Worm (Caenorhabditis elegans): ENCODE results near the gene ins-7.
A peak's percentile ranks its signal among the peaks of the same experiment; 100 is the strongest.

ins-7 gene

DNA sequence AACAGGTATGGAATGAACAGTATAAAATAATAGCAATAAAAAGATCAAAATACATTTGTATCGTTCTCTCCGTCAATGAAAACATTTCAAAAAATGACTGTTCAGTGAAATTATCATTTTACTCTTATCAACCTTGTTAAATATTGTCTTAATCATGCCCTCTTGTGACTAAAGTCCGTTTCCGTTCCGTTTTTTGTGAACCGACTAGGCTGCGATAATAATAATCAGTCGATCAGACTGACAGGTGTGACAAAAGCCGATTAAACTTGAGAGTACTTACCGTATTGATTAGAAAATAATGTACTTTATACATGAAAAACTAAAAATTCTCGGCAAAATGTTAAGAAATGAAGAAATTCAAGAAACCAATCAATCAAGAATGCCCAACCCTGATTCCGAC is at the start of gene ins-7:
TSS of gene ins-7 (minus strand) at position 332 of the 400 bp plus-strand sequence.
- TF ChIP-seq egrh-3 (GFP tag; IDR thresholded peaks at IDR 0.05) (no peak), ztf-22 (GFP tag; optimal IDR thresholded peaks at IDR 0.05) (peak; percentile 48), unc-62 (GFP tag; optimal IDR thresholded peaks at IDR 0.05) (peak; percentile 70), cebp-1 (GFP tag; IDR thresholded peaks at IDR 0.05) (no peak), cebp-1 (tag; optimal IDR thresholded peaks at IDR 0.05) (no peak), ets-4 (GFP tag; optimal IDR thresholded peaks at IDR 0.05) (peak; percentile 82), pbrm-1 (GFP tag; IDR thresholded peaks at IDR 0.05) (no peak), F55B11.4 (tag; optimal IDR thresholded peaks at IDR 0.05; ENCODE audit: borderline replicate concordance, insufficient read depth) (no peak), nhr-80 (tag; optimal IDR thresholded peaks at IDR 0.05) (peak; percentile 86), xnd-1 (tag; optimal IDR thresholded peaks at IDR 0.05) (no peak), madf-3 (GFP tag; IDR thresholded peaks at IDR 0.05) (no peak), lsy-27 (tag; optimal IDR thresholded peaks at IDR 0.05; ENCODE audit: borderline replicate concordance, insufficient read depth) (no peak), C17E4.6 (GFP tag; IDR thresholded peaks at IDR 0.05) (no peak)

DNA sequence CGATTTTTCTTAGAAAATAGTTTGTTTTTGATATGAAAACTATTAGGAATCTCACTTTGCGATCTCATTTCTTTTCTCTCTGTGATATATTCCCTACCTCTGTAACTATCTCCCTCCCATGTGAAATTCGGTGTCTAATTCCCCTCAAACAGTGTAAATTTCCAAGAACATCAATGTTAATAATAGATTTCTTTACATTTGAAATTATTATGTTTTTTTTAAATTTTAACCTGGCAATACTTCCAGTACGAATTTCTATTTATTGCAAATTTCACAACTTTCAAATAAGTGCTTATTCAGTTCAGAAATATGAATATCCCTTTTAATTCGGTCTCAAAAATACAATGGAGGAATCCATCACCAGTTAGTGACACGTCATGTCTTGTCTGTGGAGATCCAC is 45.7 kb upstream of the ins-7 start, which contains the start of gene nhr-100:
TSS of gene nhr-100 (plus strand) at position 301 of the 400 bp plus-strand sequence.
- TF ChIP-seq ceh-79 (tag; optimal IDR thresholded peaks at IDR 0.05), result no peak
- TF ChIP-seq ztf-18 (tag; optimal IDR thresholded peaks at IDR 0.05), result no peak
- no peak for TF ChIP-seq dpff-1 (tag; optimal IDR thresholded peaks at IDR 0.05)
- TF ChIP-seq snpc-3.4 (tag; optimal IDR thresholded peaks at IDR 0.05), result no peak
- TF ChIP-seq chd-7 (tag; optimal IDR thresholded peaks at IDR 0.05), result no peak

DNA sequence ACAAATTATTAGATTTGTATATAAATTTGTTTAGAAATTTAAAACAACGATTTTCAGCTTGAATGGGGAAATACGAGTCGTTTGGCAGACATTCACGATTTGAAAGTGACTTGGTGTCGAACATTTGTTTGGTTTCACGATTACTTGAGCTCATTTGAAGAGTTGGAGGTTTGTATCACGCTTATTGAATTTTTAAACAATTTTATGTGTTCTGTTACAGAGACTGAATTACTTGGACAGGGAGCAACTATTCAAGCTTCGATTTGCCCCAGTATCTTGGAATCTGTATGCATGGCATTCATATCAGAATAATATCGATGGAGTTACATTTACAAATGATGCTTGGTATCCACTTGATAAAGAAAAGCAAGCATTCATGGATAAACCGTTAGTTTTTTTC is 44.6 kb upstream of the ins-7 start:
- TF ChIP-seq unc-130 (GFP tag; optimal IDR thresholded peaks at IDR 0.05) (no peak), nhr-120 (GFP tag; IDR thresholded peaks at IDR 0.05) (no peak), ceh-91 (GFP tag; IDR thresholded peaks at IDR 0.05) (no peak), let-526 (GFP tag; IDR thresholded peaks at IDR 0.05) (no peak), F52B5.7 (tag; optimal IDR thresholded peaks at IDR 0.05) (no peak), gei-17 (GFP tag; optimal IDR thresholded peaks at IDR 0.05) (no peak), C17E4.6 (GFP tag; IDR thresholded peaks at IDR 0.05) (no peak), ztf-3 (GFP tag; optimal IDR thresholded peaks at IDR 0.05) (no peak)

DNA sequence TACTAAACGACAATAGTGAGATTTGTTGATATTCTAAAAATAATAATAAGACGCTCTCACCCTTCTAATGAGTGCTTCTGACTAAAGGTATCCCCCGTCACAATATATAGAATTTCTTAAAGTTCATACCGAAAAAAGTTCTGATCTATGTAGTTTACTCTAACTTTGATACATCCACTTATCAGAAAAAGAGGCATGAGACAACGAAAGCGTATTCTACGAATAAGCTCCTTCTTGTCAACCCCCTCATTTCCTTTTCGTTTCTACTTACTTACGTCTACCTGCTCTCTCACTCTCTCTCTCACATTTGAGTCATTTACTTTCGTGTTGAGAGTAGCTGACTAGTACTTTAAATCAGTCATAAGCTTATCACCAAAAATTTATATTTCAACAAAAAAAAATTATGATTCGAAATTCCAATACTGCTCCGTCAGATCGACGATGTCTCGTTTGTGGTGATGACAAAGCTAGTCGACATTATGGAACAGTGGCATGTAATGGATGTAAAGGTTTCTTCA is 42.9 kb upstream of the ins-7 start:
- no peak for TF ChIP-seq tbx-9 (tag; optimal IDR thresholded peaks at IDR 0.05; ENCODE audit: borderline replicate concordance)
- no peak for TF ChIP-seq attf-3 (GFP tag; conservative IDR thresholded peaks at IDR 0.05)
- TF ChIP-seq ekl-4 (GFP tag; IDR thresholded peaks at IDR 0.05), result no peak
- TF ChIP-seq ceh-40 (GFP tag; IDR thresholded peaks at IDR 0.05), result no peak
- TF ChIP-seq snpc-4 (GFP tag; optimal IDR thresholded peaks at IDR 0.05), result no peak
- TF ChIP-seq snpc-4 (tag; optimal IDR thresholded peaks at IDR 0.05), result no peak
- TF ChIP-seq nhr-27 (tag; optimal IDR thresholded peaks at IDR 0.05), result no peak
- TF ChIP-seq fkh-3 (tag; optimal IDR thresholded peaks at IDR 0.05), result no peak
- no peak for TF ChIP-seq ceh-58 (GFP tag; IDR thresholded peaks at IDR 0.05)
- no peak for TF ChIP-seq F37B4.10 (GFP tag; IDR thresholded peaks at IDR 0.05)

Data from whole organism, young adult.